Fruit fly (Drosophila melanogaster) whole organism, embryonic: ENCODE results near the gene Clamp.

Experiments used
- Ada2b ChIP-seq: fragments of 200-800 bp; sonication (Bioruptor generic); IDR thresholded peaks from 2 replicates; pipeline ENCODE4 v1.3.6; 2022; ENCODE audit warnings: missing biosample characterization, missing genetic modification characterization
- Asciz ChIP-seq: fragments of 200-800 bp; sonication (Bioruptor generic); optimal IDR thresholded peaks from 2 replicates; lab custom pipeline; 2017; ENCODE audit warnings: missing biosample characterization, mild to moderate bottlenecking, missing genetic modification characterization, missing genetic modification reagents
- Blimp-1 ChIP-seq: fragments of 200-800 bp; sonication (Bioruptor generic); optimal IDR thresholded peaks from 3 replicates; lab custom pipeline; 2018; ENCODE audit warnings: missing biosample characterization, missing genetic modification characterization, mild to moderate bottlenecking, moderate library complexity, missing genetic modification reagents
- CG14441 ChIP-seq: fragments of 200-800 bp; sonication (Bioruptor generic); IDR thresholded peaks from 2 replicates; pipeline ENCODE4 v1.3.6; 2022; ENCODE audit warnings: missing biosample characterization, missing genetic modification characterization
- CG15269 ChIP-seq: fragments of 200-800 bp; sonication (Bioruptor generic); optimal IDR thresholded peaks from 2 replicates; lab custom pipeline; 2018; ENCODE audit warnings: missing biosample characterization, mild to moderate bottlenecking, missing genetic modification characterization, moderate library complexity
- CG1602 ChIP-seq: fragments of 200-800 bp; sonication (Bioruptor generic); optimal IDR thresholded peaks from 3 replicates; lab custom pipeline; 2016; ENCODE audit warnings: missing biosample characterization, missing genetic modification characterization
- CG17359 ChIP-seq: fragments of 200-800 bp; sonication (Bioruptor generic); optimal IDR thresholded peaks from 3 replicates; lab custom pipeline; 2018; ENCODE audit warnings: missing biosample characterization, mild to moderate bottlenecking, missing genetic modification characterization, moderate library complexity
- CG17802 ChIP-seq: fragments of 200-800 bp; sonication (Bioruptor generic); optimal IDR thresholded peaks from 2 replicates; lab custom pipeline; 2018; ENCODE audit warnings: missing biosample characterization, mild to moderate bottlenecking, missing genetic modification characterization, moderate library complexity
- CG18599 ChIP-seq: fragments of 200-800 bp; sonication (Bioruptor generic); optimal IDR thresholded peaks from 3 replicates; lab custom pipeline; 2017; ENCODE audit warnings: missing biosample characterization, missing genetic modification characterization, mild to moderate bottlenecking, moderate library complexity, missing genetic modification reagents
- CG18619 ChIP-seq: fragments of 200-800 bp; sonication (Bioruptor generic); optimal IDR thresholded peaks from 3 replicates; lab custom pipeline; 2017; ENCODE audit warnings: missing biosample characterization, mild to moderate bottlenecking, missing genetic modification characterization
- CG2712 ChIP-seq: fragments of 200-800 bp; optimal IDR thresholded peaks from 3 replicates; lab custom pipeline; 2019; ENCODE audit warnings: missing biosample characterization, mild to moderate bottlenecking, missing genetic modification characterization, moderate library complexity
- CG2875 ChIP-seq: fragments of 200-800 bp; sonication (Bioruptor generic); optimal IDR thresholded peaks from 2 replicates; lab custom pipeline; 2017; ENCODE audit warnings: missing biosample characterization, mild to moderate bottlenecking, missing genetic modification characterization, missing genetic modification reagents
- CG30431 ChIP-seq: fragments of 200-800 bp; sonication (Bioruptor generic); optimal IDR thresholded peaks from 2 replicates; lab custom pipeline; 2017; ENCODE audit warnings: missing biosample characterization, missing genetic modification characterization
- CG31441 ChIP-seq: fragments of 200-800 bp; sonication (Bioruptor generic); IDR thresholded peaks from 2 replicates; pipeline ENCODE4 v1.3.6; 2022; ENCODE audit warnings: missing biosample characterization, missing genetic modification characterization
- CG32532 ChIP-seq: fragments of 200-800 bp; sonication (Bioruptor generic); IDR thresholded peaks from 2 replicates; pipeline ENCODE4 v1.3.6; 2022; ENCODE audit warnings: missing biosample characterization, missing genetic modification characterization
- CG4707 ChIP-seq: fragments of 200-800 bp; sonication (Bioruptor generic); optimal IDR thresholded peaks from 2 replicates; lab custom pipeline; 2018; ENCODE audit warnings: missing biosample characterization, mild to moderate bottlenecking, missing genetic modification characterization, moderate library complexity
- CG6813 ChIP-seq: fragments of 200-800 bp; sonication (Bioruptor generic); optimal IDR thresholded peaks from 2 replicates; lab custom pipeline; 2017; ENCODE audit warnings: missing biosample characterization, missing genetic modification characterization, mild to moderate bottlenecking, moderate library complexity, missing genetic modification reagents
- CG6854 ChIP-seq: fragments of 200-800 bp; sonication (Bioruptor generic); optimal IDR thresholded peaks from 3 replicates; lab custom pipeline; 2017; ENCODE audit warnings: missing biosample characterization, mild to moderate bottlenecking, missing genetic modification characterization
- CG9727 ChIP-seq: fragments of 200-800 bp; sonication (Bioruptor generic); optimal IDR thresholded peaks from 3 replicates; lab custom pipeline; 2017; ENCODE audit warnings: missing biosample characterization, mild to moderate bottlenecking, missing genetic modification characterization
- CG9797 ChIP-seq: fragments of 200-800 bp; sonication (Bioruptor generic); optimal IDR thresholded peaks from 3 replicates; lab custom pipeline; 2018; ENCODE audit warnings: missing biosample characterization, mild to moderate bottlenecking, missing genetic modification characterization
- Doc2 ChIP-seq: fragments of 200-800 bp; sonication (Bioruptor generic); IDR thresholded peaks from 2 replicates; pipeline ENCODE4 v1.3.6; 2022; ENCODE audit warnings: missing biosample characterization, missing genetic modification characterization
- Drgx ChIP-seq: fragments of 200-800 bp; sonication (Bioruptor generic); IDR thresholded peaks from 2 replicates; pipeline ENCODE4 v1.3.6; 2022; ENCODE audit warnings: missing biosample characterization, missing genetic modification characterization
- Ets65A ChIP-seq: fragments of 200-800 bp; sonication (Bioruptor generic); peaks from one replicate; lab custom pipeline; 2016; ENCODE audit warnings: missing biosample characterization, missing genetic modification characterization
- H2.0 ChIP-seq: fragments of 200-800 bp; sonication (Bioruptor generic); IDR thresholded peaks from 2 replicates; pipeline ENCODE4 v1.3.6; 2022; ENCODE audit warnings: missing biosample characterization, missing genetic modification characterization
- HLH4C ChIP-seq: fragments of 200-800 bp; sonication (Bioruptor generic); IDR thresholded peaks from 3 replicates; pipeline ENCODE4 v1.3.6; 2022; ENCODE audit warnings: missing biosample characterization, missing genetic modification characterization; ENCODE audit not compliant: partially characterized antibody
- Hand ChIP-seq: fragments of 200-800 bp; sonication (Bioruptor generic); optimal IDR thresholded peaks from 2 replicates; lab custom pipeline; 2017; ENCODE audit warnings: mild to moderate bottlenecking, missing biosample characterization, missing genetic modification reagents, missing genetic modification characterization
- HmgD ChIP-seq: fragments of 200-800 bp; sonication (Bioruptor generic); optimal IDR thresholded peaks from 3 replicates; lab custom pipeline; 2016; ENCODE audit warnings: missing biosample characterization, missing genetic modification characterization
- Lpt ChIP-seq: fragments of >200 bp; optimal IDR thresholded peaks from 2 replicates; lab custom pipeline; 2018; ENCODE audit warnings: missing biosample characterization, missing genetic modification characterization
- NFAT ChIP-seq: fragments of 200-800 bp; sonication (Bioruptor generic); IDR thresholded peaks from 2 replicates; pipeline ENCODE4 v1.3.6; 2022; ENCODE audit warnings: missing biosample characterization, missing genetic modification characterization
- NfI ChIP-seq: fragments of 200-800 bp; sonication (Bioruptor generic); optimal IDR thresholded peaks from 3 replicates; lab custom pipeline; 2018; ENCODE audit warnings: missing biosample characterization, mild to moderate bottlenecking, missing genetic modification characterization, moderate library complexity
- Xbp1 ChIP-seq: fragments of 200-800 bp; sonication (Bioruptor generic); optimal IDR thresholded peaks from 3 replicates; lab custom pipeline; 2016; ENCODE audit warnings: missing biosample characterization, mild to moderate bottlenecking, missing genetic modification characterization
- az2 ChIP-seq: fragments of 200-800 bp; sonication (Bioruptor generic); optimal IDR thresholded peaks from 3 replicates; lab custom pipeline; 2016; ENCODE audit warnings: missing biosample characterization, missing genetic modification characterization
- bowl ChIP-seq: fragments of 200-800 bp; sonication (Bioruptor generic); IDR thresholded peaks from 2 replicates; pipeline ENCODE4 v1.3.6; 2022; ENCODE audit warnings: missing biosample characterization, missing genetic modification characterization
- br ChIP-seq: fragments of >200 bp; optimal IDR thresholded peaks from 2 replicates; lab custom pipeline; 2017
- caup ChIP-seq: fragments of 200-800 bp; sonication (Bioruptor generic); optimal IDR thresholded peaks from 3 replicates; lab custom pipeline; 2017; ENCODE audit warnings: missing biosample characterization, mild to moderate bottlenecking, missing genetic modification characterization, moderate library complexity; ENCODE audit not compliant: severe bottlenecking
- chn ChIP-seq: fragments of 200-800 bp; sonication (Bioruptor generic); optimal IDR thresholded peaks from 2 replicates; lab custom pipeline; 2016; ENCODE audit warnings: missing biosample characterization, missing genetic modification characterization
- crp ChIP-seq, 2 experiments: fragments of 200-800 bp; sonication (Bioruptor generic); optimal IDR thresholded peaks; 2 replicates in 1 of 2; 3 replicates in 1 of 2; lab custom pipeline; 2017; ENCODE audit warnings: missing biosample characterization in 2 of 2, missing genetic modification characterization in 2 of 2, mild to moderate bottlenecking in 1 of 2, moderate library complexity in 1 of 2
- dpn ChIP-seq, 2 experiments: fragments of 200-800 bp; sonication (Bioruptor generic); optimal IDR thresholded peaks; 3 replicates each; lab custom pipeline; 2016; ENCODE audit warnings: missing biosample characterization in 2 of 2, missing genetic modification characterization in 2 of 2
- ems ChIP-seq: fragments of 200-800 bp; sonication (Bioruptor generic); optimal IDR thresholded peaks from 3 replicates; lab custom pipeline; 2016; ENCODE audit warnings: missing biosample characterization, missing genetic modification characterization
- knrl ChIP-seq: fragments of 200-800 bp; sonication (Bioruptor generic); IDR thresholded peaks from 3 replicates; pipeline ENCODE4 v1.3.6; 2022; ENCODE audit warnings: missing biosample characterization, missing genetic modification characterization; ENCODE audit not compliant: partially characterized antibody
- mld ChIP-seq: fragments of 200-800 bp; sonication (Bioruptor generic); IDR thresholded peaks from 3 replicates; pipeline ENCODE4 v1.3.6; 2022; ENCODE audit warnings: missing biosample characterization, missing genetic modification characterization; ENCODE audit not compliant: partially characterized antibody
- p53 ChIP-seq: fragments of 200-800 bp; sonication (Bioruptor generic); optimal IDR thresholded peaks from 2 replicates; lab custom pipeline; 2016; ENCODE audit warnings: missing biosample characterization, missing genetic modification characterization
- pita ChIP-seq: fragments of 200-800 bp; sonication (Bioruptor generic); optimal IDR thresholded peaks from 2 replicates; lab custom pipeline; 2017; ENCODE audit warnings: missing biosample characterization, mild to moderate bottlenecking, missing genetic modification characterization
- sc ChIP-seq, 3 experiments: fragments of >200 bp in 2 of 3; fragments of 200-800 bp in 1 of 3; sonication (Bioruptor generic) in 1 of 3; optimal IDR thresholded peaks; 2 replicates in 2 of 3; 3 replicates in 1 of 3; lab custom pipeline; 2017; ENCODE audit warnings: mild to moderate bottlenecking in 1 of 3, missing biosample characterization in 1 of 3, missing genetic modification characterization in 1 of 3, missing genetic modification reagents in 1 of 3
- sima ChIP-seq: fragments of 200-800 bp; sonication (Bioruptor generic); optimal IDR thresholded peaks from 2 replicates; lab custom pipeline; 2016; ENCODE audit warnings: missing biosample characterization, missing genetic modification characterization
- slp2 ChIP-seq: fragments of 200-800 bp; sonication (Bioruptor generic); optimal IDR thresholded peaks from 2 replicates; lab custom pipeline; 2016; ENCODE audit warnings: missing biosample characterization, missing genetic modification characterization
- sob ChIP-seq: fragments of 200-800 bp; sonication (Bioruptor generic); IDR thresholded peaks from 2 replicates; pipeline ENCODE4 v1.3.6; 2022; ENCODE audit warnings: missing biosample characterization, missing genetic modification characterization
- tio ChIP-seq: fragments of 200-800 bp; sonication (Bioruptor generic); optimal IDR thresholded peaks from 2 replicates; lab custom pipeline; 2017; ENCODE audit warnings: missing biosample characterization, missing genetic modification characterization, inconsistent platforms
- zen2 ChIP-seq: fragments of 200-800 bp; sonication (Bioruptor generic); IDR thresholded peaks from 3 replicates; pipeline ENCODE4 v1.3.6; 2022; ENCODE audit warnings: missing biosample characterization, missing genetic modification characterization; ENCODE audit not compliant: partially characterized antibody
- zfh2 ChIP-seq: fragments of 200-800 bp; sonication (Bioruptor generic); optimal IDR thresholded peaks from 2 replicates; lab custom pipeline; 2016; ENCODE audit warnings: missing biosample characterization, missing genetic modification characterization

Gene Clamp

dm6 chr2L:22121651-22122165 lies 47.2 kb downstream of the Clamp start (continued):
- TF ChIP-seq mld (GFP tag; lab: Robert Waterston, UW) (no peak), Lpt (GFP tag; lab: Kevin White, UChicago) (no peak), br (lab: Kevin White, UChicago) (no peak), CG14441 (no peak), pita (GFP tag; lab: Kevin White, UChicago) (no peak), CG2712 (tag; lab: Kevin White, UChicago) (peak; percentile 10), CG9727 (GFP tag; lab: Kevin White, UChicago) (no peak), HmgD (peak; percentile 49), HLH4C (GFP tag; lab: Robert Waterston, UW) (no peak), CG18619 (no peak), knrl (GFP tag; lab: Robert Waterston, UW) (no peak; the same call in 2 of the 3 replicates), ems (GFP tag; lab: Kevin White, UChicago) (no peak), Doc2 (no peak), Blimp-1 (GFP tag; lab: Kevin White, UChicago) (no peak), CG6854 (no peak), sima (no peak), CG17802 (tag; lab: Kevin White, UChicago) (peak; percentile 97), p53 (GFP tag; lab: Kevin White, UChicago) (no peak), Xbp1 (GFP tag; lab: Kevin White, UChicago) (peak; percentile 4), Ada2b (GFP tag; lab: Robert Waterston, UW) (no peak), tio (no peak), CG30431 (GFP tag; lab: Kevin White, UChicago) (no peak), sob (GFP tag; lab: Robert Waterston, UW) (no peak), CG4707 (GFP tag; lab: Kevin White, UChicago) (no peak), dpn (GFP tag; optimal IDR thresholded peaks at IDR 0.05; lab: Kevin White, UChicago) (peak; percentile 14 to 17), CG6813 (GFP tag; lab: Kevin White, UChicago) (no peak), NfI (GFP tag; lab: Kevin White, UChicago) (peak; percentile 25), CG9797 (GFP tag; lab: Kevin White, UChicago) (peak; percentile 64), CG2875 (no peak), caup (GFP tag; lab: Kevin White, UChicago) (no peak), bowl (no peak), zen2 (no peak), H2.0 (GFP tag; lab: Robert Waterston, UW) (no peak), Drgx (GFP tag; lab: Robert Waterston, UW) (no peak), Asciz (GFP tag; lab: Kevin White, UChicago) (no peak), chn (GFP tag; lab: Kevin White, UChicago) (no peak), zfh2 (GFP tag; lab: Kevin White, UChicago) (peak; percentile 26), sc (optimal IDR thresholded peaks at IDR 0.05; lab: Kevin White, UChicago) (no peak), sc (GFP tag; optimal IDR thresholded peaks at IDR 0.05; lab: Kevin White, UChicago) (no peak), Ets65A (GFP tag; lab: Kevin White, UChicago) (no peak), CG18599 (GFP tag; lab: Kevin White, UChicago) (no peak), CG31441 (GFP tag; lab: Robert Waterston, UW) (0 out of 2 replicates have a peak, but pooled peaks have one; percentile 11), CG32532 (no peak), az2 (no peak), slp2 (GFP tag; lab: Kevin White, UChicago) (no peak), CG1602 (GFP tag; lab: Kevin White, UChicago) (no peak), Hand (GFP tag; lab: Kevin White, UChicago) (no peak), CG15269 (tag; lab: Kevin White, UChicago) (no peak), NFAT (GFP tag; lab: Robert Waterston, UW) (no peak), CG17359 (tag; lab: Kevin White, UChicago) (no peak), crp (GFP tag; optimal IDR thresholded peaks at IDR 0.05; lab: Kevin White, UChicago) (no peak)
